Worm (Caenorhabditis elegans) whole organism, late embryonic: ENCODE results near the gene egli-1.

Experiments
- Y22D7AL.16 ChIP-seq: sonication (generic microtip); optimal IDR thresholded peaks from 2 replicates; lab custom pipeline; 2016; ENCODE audit warnings: missing genetic modification characterization, missing compliant biosample characterization
- ceh-2 ChIP-seq: sonication (generic microtip); optimal IDR thresholded peaks from 2 replicates; lab custom pipeline; 2016; ENCODE audit warnings: missing genotype, missing genetic modification characterization, missing compliant biosample characterization
- ceh-22 ChIP-seq: sonication (generic microtip); optimal IDR thresholded peaks from 2 replicates; lab custom pipeline; 2017; ENCODE audit warnings: missing biosample characterization, missing genetic modification characterization
- ceh-30 ChIP-seq: fragments of 150-350 bp; optimal IDR thresholded peaks from 2 replicates; lab custom pipeline; 2014; ENCODE audit warnings: missing biosample characterization, missing genetic modification characterization
- elt-2 ChIP-seq: sonication (generic microtip); optimal IDR thresholded peaks from 2 replicates; lab custom pipeline; 2016; ENCODE audit warnings: missing genetic modification reagents, missing genetic modification characterization, missing compliant biosample characterization
- elt-4 ChIP-seq: sonication (generic microtip); optimal IDR thresholded peaks from 2 replicates; lab custom pipeline; 2016; ENCODE audit warnings: missing genetic modification characterization, missing compliant biosample characterization
- hlh-15 ChIP-seq: sonication (generic microtip); optimal IDR thresholded peaks from 2 replicates; lab custom pipeline; 2016; ENCODE audit warnings: missing genetic modification characterization, missing compliant biosample characterization
- hlh-6 ChIP-seq: sonication (generic microtip); optimal IDR thresholded peaks from 2 replicates; lab custom pipeline; 2016; ENCODE audit warnings: missing genotype, missing genetic modification characterization, missing compliant biosample characterization
- pag-3 ChIP-seq: sonication (generic microtip); optimal IDR thresholded peaks from 2 replicates; lab custom pipeline; 2016; ENCODE audit warnings: missing compliant biosample characterization, missing genetic modification characterization, borderline replicate concordance
- syd-9 ChIP-seq: sonication (generic microtip); optimal IDR thresholded peaks from 2 replicates; lab custom pipeline; 2016; ENCODE audit warnings: mild to moderate bottlenecking, missing genetic modification characterization, moderate library complexity, missing compliant biosample characterization
- tbx-2 ChIP-seq: sonication (generic microtip); optimal IDR thresholded peaks from 2 replicates; lab custom pipeline; 2016; ENCODE audit warnings: missing genetic modification characterization, missing compliant biosample characterization

DNA sequence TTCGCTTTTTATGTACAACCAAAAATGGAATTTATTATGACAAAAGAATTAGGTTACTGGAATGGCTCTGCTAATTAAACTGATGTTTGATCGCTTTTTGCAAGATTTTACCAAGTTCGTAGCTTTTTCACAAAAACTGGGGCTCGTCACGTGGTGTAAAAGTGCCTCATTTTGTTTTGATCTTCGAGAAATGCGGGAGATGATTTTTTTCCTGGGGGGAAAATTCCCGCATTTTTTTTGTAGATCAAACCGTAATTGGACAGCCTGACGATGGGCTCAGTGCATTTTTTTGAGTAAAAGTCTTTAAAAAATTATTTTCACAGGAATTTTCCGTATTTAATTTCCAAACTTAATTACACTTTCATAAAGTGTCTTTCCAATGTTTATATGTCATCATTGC is 34.6 kb upstream of the egli-1 start:
- TF ChIP-seq pag-3 (no peak), ceh-30 (tag; lab: Kevin White, UChicago) (no peak), ceh-22 (no peak), ceh-2 (tag; lab: Kevin White, UChicago) (no peak), hlh-6 (tag; lab: Kevin White, UChicago) (no peak), syd-9 (tag; lab: Kevin White, UChicago) (no peak), Y22D7AL.16 (tag; lab: Kevin White, UChicago) (no peak), hlh-15 (tag; lab: Kevin White, UChicago) (no peak), elt-4 (no peak), elt-2 (tag; lab: Kevin White, UChicago) (no peak), tbx-2 (tag; lab: Kevin White, UChicago) (no peak)
